Fruit fly (Drosophila melanogaster) S2 (cell line): ENCODE measurements around the gene Cat.
A peak's percentile ranks its signal among the peaks of the same experiment; 100 is the strongest.

Source experiments
- CG8478 ChIP-seq: fragments of >200 bp; optimal IDR thresholded peaks from 2 replicates; lab custom pipeline; 2018
- CTCF ChIP-seq, 2 experiments: fragments of >200 bp; optimal IDR thresholded peaks; 2 replicates each; lab custom pipeline; 2018

Gene Cat

DNA sequence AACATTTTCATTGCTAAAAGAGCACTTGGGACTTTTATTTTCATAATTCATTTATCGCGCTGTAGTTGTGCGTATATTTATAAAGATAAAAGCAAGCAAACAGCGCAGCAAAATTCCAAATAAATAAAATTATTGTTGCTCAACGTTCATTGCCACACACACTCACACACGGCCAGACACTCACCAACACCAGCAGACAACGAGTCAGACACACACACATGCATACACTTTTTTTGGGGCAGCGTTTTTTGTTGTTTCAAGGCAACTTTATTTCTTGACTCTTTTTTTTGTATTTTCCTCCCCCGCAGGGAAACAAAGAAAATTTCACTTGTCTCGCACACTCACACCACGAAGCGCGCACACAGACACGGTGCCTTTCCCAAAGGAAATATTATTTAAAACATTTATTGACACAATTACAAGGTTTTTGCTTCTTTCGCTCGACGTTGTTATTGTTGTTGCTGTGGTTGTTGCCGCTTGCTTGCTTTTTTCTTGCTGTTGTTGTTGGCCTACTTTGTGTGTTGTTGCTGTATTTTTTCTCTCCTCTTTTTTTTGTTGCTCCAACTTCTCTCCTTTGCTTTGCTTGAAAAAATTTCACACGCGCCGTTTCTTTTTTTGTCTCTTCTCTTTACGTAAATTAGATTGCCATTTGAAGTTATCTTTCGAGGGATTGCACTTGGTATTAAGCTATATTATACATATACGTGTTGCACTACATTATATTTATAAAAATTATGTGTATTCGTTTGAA, 2.3 kb upstream of the Cat start:
- TF ChIP-seq CTCF (optimal IDR thresholded peaks at IDR 0.05; lab: Kevin White, UChicago) = no peak

dm6 chr3L:18820638-18821382, 1.6 kb upstream of the Cat start, which contains the start of the genes CG14073 and HipHop:
Gene CG14073, minus strand, starts transcription at chr3L:18820675.
Gene HipHop, plus strand, starts transcription at chr3L:18821171.
- no peak for TF ChIP-seq CG8478 (lab: Kevin White, UChicago)
- peak in 1 of 2 experiments; percentile 16 for TF ChIP-seq CTCF (optimal IDR thresholded peaks at IDR 0.05; lab: Kevin White, UChicago)

- TF ChIP-seq CTCF (optimal IDR thresholded peaks at IDR 0.05; lab: Kevin White, UChicago) (no peak), CG8478 (lab: Kevin White, UChicago) (no peak)
These were observed 355 bp upstream of the Cat start for dm6 chr3L:18822049-18822448.

DNA sequence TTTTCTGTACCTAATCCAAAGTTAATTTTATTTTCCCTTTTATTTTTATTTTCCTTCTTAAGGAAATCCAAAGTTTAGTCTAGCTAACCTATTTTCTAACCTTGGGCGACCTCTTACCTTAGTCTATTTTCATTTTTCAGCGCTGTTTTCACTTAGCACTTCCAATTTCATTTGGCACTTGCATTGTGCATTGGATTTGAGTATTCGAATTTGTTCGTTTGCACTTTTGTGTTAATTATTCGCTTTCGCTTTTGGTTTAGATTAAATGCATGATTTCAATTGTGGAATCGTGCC, 764 bp downstream of the Cat start:
- TF ChIP-seq CG8478 (lab: Kevin White, UChicago) (no peak), CTCF (optimal IDR thresholded peaks at IDR 0.05; lab: Kevin White, UChicago) (no peak)

DNA sequence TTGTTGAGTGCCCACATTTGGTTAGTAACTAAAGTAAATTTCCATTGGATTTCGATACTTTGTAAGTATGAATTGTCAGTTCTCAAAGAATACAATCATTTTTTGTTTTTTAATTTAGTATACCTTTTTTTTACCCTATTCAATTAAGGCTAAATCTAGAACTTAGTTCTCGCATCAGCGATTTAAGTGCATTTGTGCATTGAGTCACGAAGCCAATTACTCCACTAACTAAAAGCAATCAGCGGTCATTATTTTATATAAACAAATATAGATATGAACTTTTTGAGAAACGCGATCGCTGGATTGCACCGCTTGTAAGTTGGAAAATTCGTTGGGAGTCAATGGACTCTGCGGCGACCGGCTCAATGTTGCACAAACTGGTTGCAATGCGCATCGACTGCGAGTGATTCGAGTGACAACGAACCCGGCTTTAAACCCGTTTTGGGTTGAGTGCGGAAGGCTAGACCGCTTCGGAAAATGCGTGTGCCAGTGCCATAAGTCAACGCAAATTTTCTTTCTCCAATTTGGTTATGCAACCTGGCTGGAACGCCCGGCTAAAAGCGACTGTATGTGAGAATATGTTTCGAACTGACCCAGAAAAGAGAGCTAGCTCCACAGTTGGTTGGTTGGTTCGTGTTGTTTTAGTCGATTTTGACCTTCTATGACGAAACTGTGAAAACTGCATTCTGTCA, 1.6 kb downstream of the Cat start:
- TF ChIP-seq CG8478 (lab: Kevin White, UChicago) (no peak), CTCF (optimal IDR thresholded peaks at IDR 0.05; lab: Kevin White, UChicago) (no peak)

dm6 chr3L:18824851-18825250, 2.4 kb downstream of the Cat start:
- TF ChIP-seq CTCF (optimal IDR thresholded peaks at IDR 0.05; lab: Kevin White, UChicago) = no peak
- TF ChIP-seq CG8478 (lab: Kevin White, UChicago) = no peak

DNA sequence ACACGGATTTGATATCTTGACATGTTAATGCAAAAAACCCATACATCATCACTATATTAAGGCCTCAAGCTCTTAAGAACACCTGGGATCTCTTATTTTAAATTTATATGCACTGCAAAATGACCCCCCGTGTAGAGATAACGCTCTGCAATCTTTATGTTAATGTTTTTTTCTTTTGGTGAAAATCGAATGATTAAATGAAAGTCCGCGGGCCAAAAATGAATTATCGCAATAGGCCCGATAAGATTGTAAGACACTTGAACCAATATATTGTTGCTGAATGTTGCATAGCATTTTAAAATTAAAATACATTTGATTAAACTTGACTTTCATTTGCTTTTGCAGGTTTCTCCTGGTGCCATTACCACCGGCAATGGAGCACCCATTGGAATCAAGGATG, 3.6 kb downstream of the Cat start:
- TF ChIP-seq CG8478 (lab: Kevin White, UChicago) = no peak
- TF ChIP-seq CTCF (optimal IDR thresholded peaks at IDR 0.05; lab: Kevin White, UChicago) = no peak

DNA sequence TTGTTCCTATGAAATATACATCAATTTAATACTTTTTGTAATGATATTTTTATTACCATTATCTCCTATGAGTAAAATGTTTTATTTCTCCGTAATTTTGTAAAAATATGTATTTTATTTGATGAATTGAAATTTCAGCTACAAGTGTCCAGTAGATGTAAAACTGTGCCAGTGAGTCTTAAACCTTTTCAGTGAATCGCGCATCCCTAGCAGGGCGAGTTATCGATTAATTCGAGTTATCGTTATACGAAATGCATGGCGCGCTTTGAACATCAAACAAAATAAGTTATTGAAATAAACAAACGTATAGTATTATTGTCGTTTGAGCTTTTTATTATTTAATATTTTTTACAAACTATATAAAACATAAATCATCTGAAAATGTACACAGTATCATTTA, 5.9 kb downstream of the Cat start:
- TF ChIP-seq CTCF (optimal IDR thresholded peaks at IDR 0.05; lab: Kevin White, UChicago) = peak in 1 of 2 experiments; percentile 53
- no peak for TF ChIP-seq CG8478 (lab: Kevin White, UChicago)

DNA sequence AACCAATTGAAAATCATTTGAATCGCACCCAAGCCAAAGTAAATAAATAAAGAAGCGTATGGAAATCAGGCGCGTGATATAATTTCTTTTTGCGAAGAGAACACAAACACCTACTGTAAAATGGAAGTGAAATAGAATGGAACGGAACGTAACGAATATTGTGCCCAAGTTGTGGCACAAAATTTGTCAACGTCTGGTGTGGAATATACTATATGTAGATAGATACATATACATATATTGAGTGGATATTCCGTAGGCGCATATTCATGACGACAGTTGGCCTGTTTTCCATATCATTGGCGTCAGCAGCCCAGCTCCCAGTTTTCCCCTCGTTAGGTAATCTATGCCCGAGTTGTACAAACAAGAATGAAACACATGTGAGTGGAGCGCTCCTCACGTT, 9.8 kb downstream of the Cat start:
- TF ChIP-seq CG8478 (lab: Kevin White, UChicago) (no peak), CTCF (optimal IDR thresholded peaks at IDR 0.05; lab: Kevin White, UChicago) (no peak)

dm6 chr3L:18832708-18833107, 10.3 kb downstream of the Cat start:
- TF ChIP-seq CG8478 (lab: Kevin White, UChicago) (no peak), CTCF (optimal IDR thresholded peaks at IDR 0.05; lab: Kevin White, UChicago) (no peak)

- no peak for TF ChIP-seq CG8478 (lab: Kevin White, UChicago)
- no peak for TF ChIP-seq CTCF (optimal IDR thresholded peaks at IDR 0.05; lab: Kevin White, UChicago)
These were observed 10.8 kb downstream of the Cat start for dm6 chr3L:18833234-18833633.

DNA sequence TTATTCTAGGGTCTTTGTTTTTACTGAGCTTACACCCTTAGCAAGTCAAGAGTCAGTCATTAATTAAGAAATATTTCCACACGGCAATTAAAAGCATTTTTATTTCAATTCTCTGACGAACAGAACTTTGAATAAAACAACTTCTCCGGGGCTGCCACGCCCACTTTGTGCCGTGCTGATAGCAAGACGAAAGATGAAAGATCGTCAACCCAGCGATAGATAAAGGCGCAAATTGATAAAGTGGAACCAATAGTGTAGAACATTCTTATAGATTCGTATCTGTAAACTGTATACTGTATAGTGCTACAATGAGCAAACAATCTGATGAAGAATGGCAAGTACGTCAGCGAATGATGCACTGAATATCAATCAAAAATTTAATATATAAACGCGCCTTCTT, 12.5 kb downstream of the Cat start:
- TF ChIP-seq CG8478 (lab: Kevin White, UChicago) (no peak), CTCF (optimal IDR thresholded peaks at IDR 0.05; lab: Kevin White, UChicago) (no peak)

dm6 chr3L:18836658-18837057, 14.3 kb downstream of the Cat start:
- TF ChIP-seq CG8478 (lab: Kevin White, UChicago) (no peak), CTCF (optimal IDR thresholded peaks at IDR 0.05; lab: Kevin White, UChicago) (no peak)

DNA sequence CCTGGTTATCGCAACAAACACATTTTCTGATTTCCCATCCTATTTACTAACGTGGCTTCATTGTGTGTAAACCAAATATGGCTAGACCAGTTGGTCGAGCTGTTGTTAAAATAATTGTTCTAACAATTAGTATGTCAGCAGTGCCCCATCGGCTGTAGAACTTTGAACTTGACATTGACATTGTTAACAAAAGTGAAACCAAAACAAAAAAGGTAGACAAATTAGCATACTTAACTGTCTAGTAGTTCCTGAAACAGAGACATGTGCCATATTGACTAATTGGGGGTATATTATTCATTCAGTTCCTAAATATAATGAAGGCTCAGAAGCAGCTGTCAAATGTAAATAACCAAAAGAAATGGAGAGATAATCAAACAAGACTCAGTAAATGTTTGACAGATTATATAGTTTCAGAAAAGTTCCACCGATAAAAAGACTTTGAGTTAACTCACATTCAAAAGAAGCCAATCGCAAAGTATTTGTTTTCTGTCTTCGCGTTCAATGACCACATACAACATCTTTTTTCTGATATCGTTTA, 15.4 kb downstream of the Cat start:
- TF ChIP-seq CG8478 (lab: Kevin White, UChicago) = no peak
- TF ChIP-seq CTCF (optimal IDR thresholded peaks at IDR 0.05; lab: Kevin White, UChicago) = no peak

dm6 chr3L:18839996-18840369, 17.6 kb downstream of the Cat start:
- TF ChIP-seq CTCF (optimal IDR thresholded peaks at IDR 0.05; lab: Kevin White, UChicago) = no peak
